Fruit fly (Drosophila melanogaster) whole organism, adult: ENCODE measurements around the gene skd.

Experiments
- CG11617 ChIP-seq: fragments of 200-800 bp; sonication (Bioruptor generic); optimal IDR thresholded peaks from 2 replicates; lab custom pipeline; 2017; ENCODE audit warnings: mild to moderate bottlenecking, missing biosample characterization, missing genetic modification reagents, missing genetic modification characterization
- CG12768 ChIP-seq: fragments of 200-800 bp; sonication (Bioruptor generic); optimal IDR thresholded peaks from 2 replicates; lab custom pipeline; 2017; ENCODE audit warnings: missing biosample characterization, missing genetic modification characterization, mild to moderate bottlenecking, moderate library complexity, missing genetic modification reagents
- CG14711 ChIP-seq: fragments of 200-800 bp; sonication (Bioruptor generic); optimal IDR thresholded peaks from 2 replicates; lab custom pipeline; 2018; ENCODE audit warnings: missing biosample characterization, mild to moderate bottlenecking, missing genetic modification characterization, moderate library complexity
- CG1620 ChIP-seq: fragments of 200-800 bp; sonication (Bioruptor generic); optimal IDR thresholded peaks from 2 replicates; lab custom pipeline; 2016; ENCODE audit warnings: missing biosample characterization, missing genetic modification characterization
- CG33017 ChIP-seq: fragments of 200-800 bp; sonication (Bioruptor generic); optimal IDR thresholded peaks from 2 replicates; lab custom pipeline; 2018; ENCODE audit warnings: missing biosample characterization, mild to moderate bottlenecking, missing genetic modification characterization, moderate library complexity
- CG5204 ChIP-seq: fragments of 200-800 bp; sonication (Bioruptor generic); optimal IDR thresholded peaks from 2 replicates; lab custom pipeline; 2016; ENCODE audit warnings: missing biosample characterization, missing genetic modification characterization
- CG7045 ChIP-seq: fragments of 200-800 bp; sonication (Bioruptor generic); optimal IDR thresholded peaks from 2 replicates; lab custom pipeline; 2017; ENCODE audit warnings: missing biosample characterization, mild to moderate bottlenecking, missing genetic modification characterization
- CG7101 ChIP-seq: fragments of 200-800 bp; sonication (Bioruptor generic); optimal IDR thresholded peaks from 2 replicates; lab custom pipeline; 2018; ENCODE audit warnings: missing biosample characterization, mild to moderate bottlenecking, missing genetic modification characterization, moderate library complexity
- Clk ChIP-seq: fragments of 200-800 bp; sonication (Bioruptor generic); optimal IDR thresholded peaks from 2 replicates; lab custom pipeline; 2017; ENCODE audit warnings: missing biosample characterization, missing genetic modification characterization
- Crg-1 ChIP-seq: fragments of 200-800 bp; sonication (Bioruptor generic); optimal IDR thresholded peaks from 2 replicates; lab custom pipeline; 2016; ENCODE audit warnings: missing biosample characterization, missing genetic modification characterization
- Hr96 ChIP-seq: fragments of 200-800 bp; sonication (Bioruptor generic); optimal IDR thresholded peaks from 2 replicates; lab custom pipeline; 2016; ENCODE audit warnings: missing biosample characterization, missing genetic modification characterization
- Mnt ChIP-seq: fragments of 200-800 bp; sonication (Bioruptor generic); optimal IDR thresholded peaks from 2 replicates; lab custom pipeline; 2016; ENCODE audit warnings: missing biosample characterization, mild to moderate bottlenecking, missing genetic modification characterization
- bab1 ChIP-seq: fragments of 200-800 bp; sonication (Bioruptor generic); optimal IDR thresholded peaks from 3 replicates; lab custom pipeline; 2019; ENCODE audit warnings: missing biosample characterization, mild to moderate bottlenecking, missing genetic modification characterization, moderate library complexity
- cic ChIP-seq: fragments of 200-800 bp; sonication (Bioruptor generic); optimal IDR thresholded peaks from 2 replicates; lab custom pipeline; 2017; ENCODE audit warnings: missing biosample characterization, mild to moderate bottlenecking, missing genetic modification characterization, moderate library complexity
- cnc ChIP-seq, 2 experiments: fragments of >200 bp; optimal IDR thresholded peaks; 2 replicates each; lab custom pipeline; 2017
- kay ChIP-seq: fragments of 200-800 bp; sonication (Bioruptor generic); peaks from one replicate; lab custom pipeline; 2016; ENCODE audit warnings: missing biosample characterization, missing genetic modification characterization, borderline replicate concordance
- ovo ChIP-seq: fragments of 200-800 bp; sonication (Bioruptor generic); optimal IDR thresholded peaks from 2 replicates; lab custom pipeline; 2016; ENCODE audit warnings: missing biosample characterization, missing genetic modification characterization
- pad ChIP-seq: fragments of 200-800 bp; sonication (Bioruptor generic); optimal IDR thresholded peaks from 3 replicates; lab custom pipeline; 2017; ENCODE audit warnings: missing biosample characterization, missing genetic modification characterization, mild to moderate bottlenecking, moderate library complexity, missing genetic modification reagents
- tj ChIP-seq: fragments of 200-800 bp; sonication (Bioruptor generic); optimal IDR thresholded peaks from 3 replicates; lab custom pipeline; 2017; ENCODE audit warnings: missing biosample characterization, mild to moderate bottlenecking, missing genetic modification characterization, moderate library complexity
- toe ChIP-seq: fragments of 200-800 bp; sonication (Bioruptor generic); optimal IDR thresholded peaks from 2 replicates; lab custom pipeline; 2016; ENCODE audit warnings: missing biosample characterization, missing genetic modification characterization

The skd gene

DNA sequence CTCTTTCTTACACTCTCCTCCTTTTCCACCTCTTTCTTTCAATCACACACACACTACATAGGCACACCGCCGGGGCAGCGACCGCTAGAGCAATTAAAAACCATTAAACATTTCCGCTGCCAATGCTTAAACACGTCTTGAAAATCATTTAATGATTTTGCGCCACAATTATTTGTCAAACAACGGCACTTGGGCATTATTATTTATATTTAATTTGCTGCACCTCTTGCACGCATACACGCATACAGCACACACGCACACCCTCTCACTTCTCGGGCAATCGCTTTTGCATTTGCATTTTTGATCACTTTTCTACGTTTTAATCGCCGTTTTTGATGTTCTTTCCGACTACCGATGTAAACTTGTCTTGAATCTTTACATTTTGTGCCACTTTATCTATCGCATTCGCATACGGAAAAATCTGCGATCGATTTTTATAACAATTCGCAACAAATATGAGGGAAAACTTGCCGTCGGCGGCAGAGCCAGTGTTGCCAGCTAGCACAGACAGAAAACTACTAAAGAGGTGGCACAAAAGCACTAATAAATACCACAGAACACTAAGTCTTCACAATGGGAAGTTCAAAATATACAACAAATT is at the start of gene skd:
Gene skd (minus strand): TSS at position 518 of the 601 bp plus-strand sequence.
- TF ChIP-seq CG33017 (tag; lab: Kevin White, UChicago): no peak
- TF ChIP-seq CG11617 (GFP tag; lab: Kevin White, UChicago): no peak
- TF ChIP-seq Mnt (GFP tag; lab: Kevin White, UChicago): peak; percentile 6
- no peak for TF ChIP-seq kay (GFP tag; lab: Kevin White, UChicago)
- no peak for TF ChIP-seq CG5204

- TF ChIP-seq CG12768 (peak; percentile 20), CG7101 (tag; lab: Kevin White, UChicago) (no peak), CG33017 (tag; lab: Kevin White, UChicago) (no peak), CG11617 (GFP tag; lab: Kevin White, UChicago) (peak; percentile 22)
Measured at dm6 chr3L:21070063-21070462, 42.8 kb upstream of the skd start.

- no peak for TF ChIP-seq cic (GFP tag; lab: Kevin White, UChicago)
- TF ChIP-seq CG7101 (tag; lab: Kevin White, UChicago): no peak
- TF ChIP-seq tj (GFP tag; lab: Kevin White, UChicago): no peak
- TF ChIP-seq Clk (GFP tag; lab: Kevin White, UChicago): no peak
- no peak for TF ChIP-seq CG12768
- no peak for TF ChIP-seq cnc (optimal IDR thresholded peaks at IDR 0.05; lab: Kevin White, UChicago)
- TF ChIP-seq Hr96 (GFP tag; lab: Kevin White, UChicago): no peak
- TF ChIP-seq CG1620: no peak
- no peak for TF ChIP-seq Mnt (GFP tag; lab: Kevin White, UChicago)
- no peak for TF ChIP-seq CG7045 (GFP tag; lab: Kevin White, UChicago)
- no peak for TF ChIP-seq CG11617 (GFP tag; lab: Kevin White, UChicago)
- no peak for TF ChIP-seq bab1 (GFP tag; lab: Kevin White, UChicago)
Measured at dm6 chr3L:21069453-21069852, 42.2 kb upstream of the skd start.

dm6 chr3L:21067553-21068157 is 40.4 kb upstream of the skd start:
- TF ChIP-seq Hr96 (GFP tag; lab: Kevin White, UChicago) (no peak), Mnt (GFP tag; lab: Kevin White, UChicago) (no peak), cnc (optimal IDR thresholded peaks at IDR 0.05; lab: Kevin White, UChicago) (no peak)

DNA sequence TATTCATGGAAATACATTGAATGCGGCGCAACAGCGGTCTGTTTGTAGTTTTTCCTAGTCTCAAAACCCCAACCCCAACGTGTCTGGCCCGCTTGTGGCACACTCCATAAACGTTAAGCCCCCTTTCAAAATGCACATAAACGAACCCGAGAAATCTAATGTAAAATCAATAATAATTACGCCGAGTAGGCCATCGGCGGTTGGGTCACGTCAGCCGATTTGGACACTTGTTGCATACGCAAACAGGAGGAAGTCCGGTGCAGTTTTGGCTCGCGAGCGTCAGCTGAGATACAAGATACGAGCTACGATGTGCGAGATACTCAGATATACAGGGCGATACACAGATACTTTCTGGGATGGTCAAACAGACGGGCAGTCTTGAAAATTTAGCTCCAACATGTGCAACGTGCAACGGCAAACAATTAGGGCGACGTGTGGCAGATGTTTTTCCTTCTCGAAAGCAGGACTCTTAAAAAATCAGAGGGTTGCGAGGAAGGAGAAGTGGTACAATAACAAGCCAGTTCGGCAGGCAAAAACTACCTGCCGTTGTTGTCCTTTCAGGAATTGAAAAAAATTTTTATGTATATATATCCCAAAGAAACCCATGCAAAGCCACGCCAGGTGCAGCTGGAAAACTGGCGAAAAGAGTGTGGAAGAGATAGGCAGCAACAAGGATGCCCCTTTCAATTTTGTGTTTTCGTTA is 39.1 kb upstream of the skd start:
- TF ChIP-seq cnc (optimal IDR thresholded peaks at IDR 0.05; lab: Kevin White, UChicago): no peak
- TF ChIP-seq CG7045 (GFP tag; lab: Kevin White, UChicago): no peak
- no peak for TF ChIP-seq tj (GFP tag; lab: Kevin White, UChicago)
- no peak for TF ChIP-seq CG33017 (tag; lab: Kevin White, UChicago)

- TF ChIP-seq kay (GFP tag; lab: Kevin White, UChicago) (no peak), CG1620 (no peak), cnc (optimal IDR thresholded peaks at IDR 0.05; lab: Kevin White, UChicago) (no peak), Clk (GFP tag; lab: Kevin White, UChicago) (no peak), tj (GFP tag; lab: Kevin White, UChicago) (no peak), cic (GFP tag; lab: Kevin White, UChicago) (peak; percentile 44), CG7045 (GFP tag; lab: Kevin White, UChicago) (no peak), Mnt (GFP tag; lab: Kevin White, UChicago) (no peak), CG12768 (peak; percentile 32), toe (GFP tag; lab: Kevin White, UChicago) (no peak), Crg-1 (GFP tag; lab: Kevin White, UChicago) (no peak), CG7101 (tag; lab: Kevin White, UChicago) (peak; percentile 12), CG33017 (tag; lab: Kevin White, UChicago) (peak; percentile 49), bab1 (GFP tag; lab: Kevin White, UChicago) (no peak), CG5204 (no peak), CG14711 (tag; lab: Kevin White, UChicago) (no peak), ovo (GFP tag; lab: Kevin White, UChicago) (no peak), pad (GFP tag; lab: Kevin White, UChicago) (no peak)
Measured at dm6 chr3L:21065212-21065902, 38.1 kb upstream of the skd start, which contains the start of gene CG43072. Gene CG43072 (plus strand): TSS chr3L:21065852.
